Worm (Caenorhabditis elegans) whole organism, L3 larva: Measurements from ENCODE around the gene mec-2.

Experiments
- daf-12 ChIP-seq: fragments of 150-350 bp; optimal IDR thresholded peaks from 2 replicates; lab custom pipeline; 2014; ENCODE audit warnings: missing biosample characterization, missing genetic modification reagents, missing genetic modification characterization
- elt-1 ChIP-seq: fragments of 150-350 bp; optimal IDR thresholded peaks from 2 replicates; lab custom pipeline; 2014; ENCODE audit warnings: missing biosample characterization, missing genetic modification characterization
- fkh-10 ChIP-seq: sonication (generic microtip); optimal IDR thresholded peaks from 2 replicates; lab custom pipeline; 2017; ENCODE audit warnings: missing biosample characterization, missing genetic modification reagents, missing genetic modification characterization
- nhr-67 ChIP-seq: fragments of 150-350 bp; optimal IDR thresholded peaks from 2 replicates; lab custom pipeline; 2014; ENCODE audit warnings: missing biosample characterization, missing genetic modification characterization
- nhr-76 ChIP-seq: fragments of 150-350 bp; sonication (generic microtip); optimal IDR thresholded peaks from 5 replicates; lab custom pipeline; 2014; ENCODE audit warnings: missing biosample characterization, missing genetic modification characterization
- pha-4 ChIP-seq: fragments of 150-350 bp; optimal IDR thresholded peaks from 2 replicates; lab custom pipeline; 2014; ENCODE audit warnings: missing biosample characterization, missing genetic modification reagents, missing genetic modification characterization
- tbx-2 ChIP-seq: sonication (generic microtip); optimal IDR thresholded peaks from 2 replicates; lab custom pipeline; 2016; ENCODE audit warnings: mild to moderate bottlenecking, missing genetic modification characterization, missing compliant biosample characterization

ce11 chrX:5629941-5630340 is 62.4 kb downstream of the mec-2 start, which contains the start of gene argn-1:
- TF ChIP-seq nhr-67 (no peak), pha-4 (tag; lab: Kevin White, UChicago) (no peak), tbx-2 (tag; lab: Kevin White, UChicago) (no peak), daf-12 (no peak), nhr-76 (tag; lab: Kevin White, UChicago) (no peak), elt-1 (tag; lab: Kevin White, UChicago) (no peak), fkh-10 (no peak)
